Fruit fly (Drosophila melanogaster) whole organism, embryonic: Measurements from ENCODE around the gene mbc.

Experiments
- Atf3 ChIP-seq: fragments of 200-800 bp; sonication (Bioruptor generic); optimal IDR thresholded peaks from 3 replicates; lab custom pipeline; 2016; ENCODE audit warnings: missing biosample characterization, missing genetic modification characterization
- B-H1 ChIP-seq: fragments of 200-800 bp; sonication (Bioruptor generic); IDR thresholded peaks from 3 replicates; pipeline ENCODE4 v1.3.6; 2022; ENCODE audit warnings: missing biosample characterization, missing genetic modification characterization
- BEAF-32 ChIP-seq: fragments of 200-800 bp; sonication (Bioruptor generic); optimal IDR thresholded peaks from 3 replicates; lab custom pipeline; 2017; ENCODE audit warnings: missing biosample characterization, missing genetic modification characterization, mild to moderate bottlenecking, moderate library complexity, missing genetic modification reagents
- CG10267 ChIP-seq: fragments of 200-800 bp; sonication (Bioruptor generic); optimal IDR thresholded peaks from 2 replicates; lab custom pipeline; 2018; ENCODE audit warnings: missing biosample characterization, mild to moderate bottlenecking, missing genetic modification characterization, moderate library complexity
- CG10565 ChIP-seq: fragments of 200-800 bp; sonication (Bioruptor generic); optimal IDR thresholded peaks from 3 replicates; lab custom pipeline; 2016; ENCODE audit warnings: missing biosample characterization, mild to moderate bottlenecking, missing genetic modification characterization
- CG11723 ChIP-seq: fragments of 200-800 bp; sonication (Bioruptor generic); optimal IDR thresholded peaks from 2 replicates; lab custom pipeline; 2017; ENCODE audit warnings: missing biosample characterization, mild to moderate bottlenecking, missing genetic modification characterization
- CG1233 ChIP-seq: fragments of 200-800 bp; sonication (Bioruptor generic); optimal IDR thresholded peaks from 4 replicates; lab custom pipeline; 2018; ENCODE audit warnings: missing biosample characterization, mild to moderate bottlenecking, missing genetic modification characterization
- CG13624 ChIP-seq: fragments of 200-800 bp; sonication (Bioruptor generic); optimal IDR thresholded peaks from 2 replicates; lab custom pipeline; 2016; ENCODE audit warnings: missing biosample characterization, missing genetic modification characterization
- CG15011 ChIP-seq: fragments of 200-800 bp; sonication (Bioruptor generic); optimal IDR thresholded peaks from 3 replicates; lab custom pipeline; 2018; ENCODE audit warnings: missing biosample characterization, mild to moderate bottlenecking, missing genetic modification characterization
- CG1529 ChIP-seq: fragments of 200-800 bp; sonication (Bioruptor generic); optimal IDR thresholded peaks from 3 replicates; lab custom pipeline; 2018; ENCODE audit warnings: missing biosample characterization, missing genetic modification characterization
- CG16779 ChIP-seq: fragments of 200-800 bp; sonication (Bioruptor generic); IDR thresholded peaks from 2 replicates; pipeline ENCODE4 v1.3.6; 2022; ENCODE audit warnings: missing biosample characterization, missing genetic modification characterization
- CG16815 ChIP-seq: fragments of 200-800 bp; sonication (Bioruptor generic); optimal IDR thresholded peaks from 3 replicates; lab custom pipeline; 2017; ENCODE audit warnings: missing biosample characterization, mild to moderate bottlenecking, missing genetic modification characterization
- CG18476 ChIP-seq: fragments of 200-800 bp; sonication (Bioruptor generic); optimal IDR thresholded peaks from 2 replicates; lab custom pipeline; 2016; ENCODE audit warnings: missing biosample characterization, mild to moderate bottlenecking, missing genetic modification characterization
- CG2120 ChIP-seq: fragments of 200-800 bp; sonication (Bioruptor generic); optimal IDR thresholded peaks from 3 replicates; lab custom pipeline; 2016; ENCODE audit warnings: missing biosample characterization, missing genetic modification characterization
- CG31388 ChIP-seq: fragments of 200-800 bp; sonication (Bioruptor generic); optimal IDR thresholded peaks from 2 replicates; lab custom pipeline; 2016; ENCODE audit warnings: missing biosample characterization, missing genetic modification characterization
- CG3163 ChIP-seq: fragments of 200-800 bp; sonication (Bioruptor generic); optimal IDR thresholded peaks from 3 replicates; lab custom pipeline; 2016; ENCODE audit warnings: missing biosample characterization, missing genetic modification characterization
- CG4617 ChIP-seq: fragments of 200-800 bp; sonication (Bioruptor generic); optimal IDR thresholded peaks from 3 replicates; lab custom pipeline; 2016; ENCODE audit warnings: missing biosample characterization, missing genetic modification characterization, borderline replicate concordance
- CG5180 ChIP-seq: fragments of 200-800 bp; sonication (Bioruptor generic); optimal IDR thresholded peaks from 3 replicates; lab custom pipeline; 2017; ENCODE audit warnings: missing biosample characterization, missing genetic modification characterization, mild to moderate bottlenecking, moderate library complexity, missing genetic modification reagents
- CG5245 ChIP-seq: fragments of 200-800 bp; sonication (Bioruptor generic); optimal IDR thresholded peaks from 3 replicates; lab custom pipeline; 2016; ENCODE audit warnings: missing biosample characterization, missing genetic modification characterization
- CG6854 ChIP-seq: fragments of 200-800 bp; sonication (Bioruptor generic); optimal IDR thresholded peaks from 3 replicates; lab custom pipeline; 2017; ENCODE audit warnings: missing biosample characterization, mild to moderate bottlenecking, missing genetic modification characterization
- Dek ChIP-seq: fragments of 200-800 bp; sonication (Bioruptor generic); optimal IDR thresholded peaks from 3 replicates; lab custom pipeline; 2019; ENCODE audit warnings: missing biosample characterization, mild to moderate bottlenecking, missing genetic modification characterization, moderate library complexity
- H2.0 ChIP-seq: fragments of 200-800 bp; sonication (Bioruptor generic); IDR thresholded peaks from 2 replicates; pipeline ENCODE4 v1.3.6; 2022; ENCODE audit warnings: missing biosample characterization, missing genetic modification characterization
- HLHmδ ChIP-seq: fragments of 200-800 bp; sonication (Bioruptor generic); optimal IDR thresholded peaks from 2 replicates; lab custom pipeline; 2018; ENCODE audit warnings: missing biosample characterization, mild to moderate bottlenecking, missing genetic modification characterization, moderate library complexity
- HmgD ChIP-seq: fragments of 200-800 bp; sonication (Bioruptor generic); optimal IDR thresholded peaks from 3 replicates; lab custom pipeline; 2016; ENCODE audit warnings: missing biosample characterization, missing genetic modification characterization
- Hr3 ChIP-seq: fragments of 200-800 bp; sonication (Bioruptor generic); optimal IDR thresholded peaks from 3 replicates; lab custom pipeline; 2016; ENCODE audit warnings: missing biosample characterization, missing genetic modification characterization
- Max ChIP-seq: fragments of 200-800 bp; sonication (Bioruptor generic); optimal IDR thresholded peaks from 2 replicates; lab custom pipeline; 2016; ENCODE audit warnings: missing biosample characterization, mild to moderate bottlenecking, missing genetic modification characterization
- Meics ChIP-seq: fragments of 200-800 bp; sonication (Bioruptor generic); optimal IDR thresholded peaks from 2 replicates; lab custom pipeline; 2017; ENCODE audit warnings: missing biosample characterization, mild to moderate bottlenecking, missing genetic modification characterization
- Mrtf ChIP-seq: fragments of 200-800 bp; sonication (Bioruptor generic); IDR thresholded peaks from 3 replicates; pipeline ENCODE4 v1.3.6; 2022; ENCODE audit warnings: missing biosample characterization, missing genetic modification characterization
- Oaz ChIP-seq: fragments of 200-800 bp; sonication (Bioruptor generic); IDR thresholded peaks from 2 replicates; pipeline ENCODE4 v1.3.6; 2022; ENCODE audit warnings: missing biosample characterization, missing genetic modification characterization
- Pdp1 ChIP-seq, 2 experiments: fragments of 200-800 bp; sonication (Bioruptor generic); optimal IDR thresholded peaks; 3 replicates each; lab custom pipeline; 2016; ENCODE audit warnings: missing biosample characterization in 2 of 2, missing genetic modification characterization in 2 of 2, mild to moderate bottlenecking in 1 of 2, moderate library complexity in 1 of 2
- Sin3A ChIP-seq: fragments of >200 bp; optimal IDR thresholded peaks from 2 replicates; lab custom pipeline; 2018
- Sry-β ChIP-seq: fragments of 200-800 bp; sonication (Bioruptor generic); optimal IDR thresholded peaks from 2 replicates; lab custom pipeline; 2018; ENCODE audit warnings: missing biosample characterization, mild to moderate bottlenecking, missing genetic modification characterization, moderate library complexity
- Stat92E ChIP-seq, 3 experiments: fragments of >200 bp in 2 of 3; fragments of 200-800 bp in 1 of 3; sonication (Bioruptor generic) in 1 of 3; optimal IDR thresholded peaks; 2 replicates each; lab custom pipeline; 2017 to 2019; ENCODE audit warnings: missing biosample characterization in 3 of 3, missing genetic modification characterization in 3 of 3, mild to moderate bottlenecking in 1 of 3, moderate library complexity in 1 of 3
- cg ChIP-seq: fragments of 200-800 bp; sonication (Bioruptor generic); optimal IDR thresholded peaks from 3 replicates; lab custom pipeline; 2019; ENCODE audit warnings: missing biosample characterization, mild to moderate bottlenecking, missing genetic modification characterization, moderate library complexity
- chm ChIP-seq: fragments of 200-800 bp; sonication (Bioruptor generic); IDR thresholded peaks from 2 replicates; pipeline ENCODE4 v1.3.6; 2022; ENCODE audit warnings: missing biosample characterization, missing genetic modification characterization
- da ChIP-seq: fragments of 200-800 bp; sonication (Bioruptor generic); optimal IDR thresholded peaks from 2 replicates; lab custom pipeline; 2016; ENCODE audit warnings: missing biosample characterization, missing genetic modification characterization
- dan ChIP-seq: fragments of 200-800 bp; sonication (Bioruptor generic); IDR thresholded peaks from 2 replicates; pipeline ENCODE4 v1.3.6; 2022; ENCODE audit warnings: missing biosample characterization, missing genetic modification characterization
- dpn ChIP-seq, 2 experiments: fragments of 200-800 bp; sonication (Bioruptor generic); optimal IDR thresholded peaks; 3 replicates each; lab custom pipeline; 2016; ENCODE audit warnings: missing biosample characterization in 2 of 2, missing genetic modification characterization in 2 of 2
- ewg ChIP-seq: fragments of 200-800 bp; sonication (Bioruptor generic); optimal IDR thresholded peaks from 3 replicates; lab custom pipeline; 2017; ENCODE audit warnings: mild to moderate bottlenecking, missing biosample characterization, missing genetic modification reagents, missing genetic modification characterization
- hbn ChIP-seq: fragments of 200-800 bp; sonication (Bioruptor generic); IDR thresholded peaks from 2 replicates; pipeline ENCODE4 v1.3.6; 2022; ENCODE audit warnings: missing biosample characterization, missing genetic modification characterization; ENCODE audit not compliant: partially characterized antibody
- jing ChIP-seq: fragments of 200-800 bp; sonication (Bioruptor generic); optimal IDR thresholded peaks from 2 replicates; lab custom pipeline; 2018; ENCODE audit warnings: missing biosample characterization, mild to moderate bottlenecking, missing genetic modification characterization
- kay ChIP-seq: fragments of 200-800 bp; sonication (Bioruptor generic); optimal IDR thresholded peaks from 2 replicates; lab custom pipeline; 2016; ENCODE audit warnings: missing biosample characterization, missing genetic modification characterization
- pb ChIP-seq: fragments of 200-800 bp; sonication (Bioruptor generic); optimal IDR thresholded peaks from 3 replicates; lab custom pipeline; 2016; ENCODE audit warnings: missing biosample characterization, missing genetic modification characterization
- peb ChIP-seq: fragments of 200-800 bp; sonication (Bioruptor generic); IDR thresholded peaks from 2 replicates; pipeline ENCODE4 v1.3.6; 2022; ENCODE audit warnings: missing biosample characterization, missing genetic modification characterization
- ro ChIP-seq: fragments of 200-800 bp; sonication (Bioruptor generic); IDR thresholded peaks from 2 replicates; pipeline ENCODE4 v1.3.6; 2022; ENCODE audit warnings: missing biosample characterization, missing genetic modification characterization
- sens ChIP-seq: fragments of 200-800 bp; sonication (Bioruptor generic); peaks from one replicate; lab custom pipeline; 2016; ENCODE audit warnings: missing biosample characterization, missing genetic modification characterization
- slbo ChIP-seq: fragments of 200-800 bp; sonication (Bioruptor generic); IDR thresholded peaks from 2 replicates; pipeline ENCODE4 v1.3.6; 2022; ENCODE audit warnings: missing biosample characterization, missing genetic modification characterization
- so ChIP-seq: fragments of 200-800 bp; sonication (Bioruptor generic); IDR thresholded peaks from 3 replicates; pipeline ENCODE4 v1.3.6; 2022; ENCODE audit warnings: missing biosample characterization, missing genetic modification characterization
- ttk ChIP-seq: fragments of 200-800 bp; sonication (Bioruptor generic); IDR thresholded peaks from 2 replicates; pipeline ENCODE4 v2.1.2; 2022; ENCODE audit warnings: missing biosample characterization, missing genetic modification characterization
- twi ChIP-seq: fragments of 200-800 bp; optimal IDR thresholded peaks from 2 replicates; lab custom pipeline; 2019; ENCODE audit warnings: missing biosample characterization, mild to moderate bottlenecking, missing genetic modification characterization, moderate library complexity
- wek ChIP-seq: fragments of 200-800 bp; sonication (Bioruptor generic); optimal IDR thresholded peaks from 3 replicates; lab custom pipeline; 2018; ENCODE audit warnings: missing biosample characterization, mild to moderate bottlenecking, missing genetic modification characterization, moderate library complexity
- zfh2 ChIP-seq: fragments of 200-800 bp; sonication (Bioruptor generic); optimal IDR thresholded peaks from 2 replicates; lab custom pipeline; 2016; ENCODE audit warnings: missing biosample characterization, missing genetic modification characterization

mbc gene

dm6 chr3R:23752728-23753127 is 28.8 kb upstream of the mbc start, which contains the start of the genes RanBP3 and Rpt5 (continued):
- peak; percentile 62 to 78 for TF ChIP-seq dpn (GFP tag; optimal IDR thresholded peaks at IDR 0.05; lab: Kevin White, UChicago)
- no peak for TF ChIP-seq CG15011 (GFP tag; lab: Kevin White, UChicago)
- TF ChIP-seq CG16779 (GFP tag; lab: Robert Waterston, UW): no peak
- peak; percentile 98 for TF ChIP-seq CG10267 (tag; lab: Kevin White, UChicago)
- TF ChIP-seq slbo (GFP tag; lab: Robert Waterston, UW): peak; percentile 83
- TF ChIP-seq CG11723 (GFP tag; lab: Kevin White, UChicago): no peak
- no peak for TF ChIP-seq Atf3 (GFP tag; lab: Kevin White, UChicago)
- TF ChIP-seq Max (GFP tag; lab: Kevin White, UChicago): peak; percentile 27
- TF ChIP-seq CG16815 (GFP tag; lab: Kevin White, UChicago): no peak
- TF ChIP-seq Sin3A: peak; percentile 69
- peak; percentile 84 for TF ChIP-seq sens (GFP tag; lab: Kevin White, UChicago)
- TF ChIP-seq CG4617 (GFP tag; lab: Kevin White, UChicago): peak; percentile 96
- TF ChIP-seq CG31388 (GFP tag; lab: Kevin White, UChicago): no peak
- TF ChIP-seq HLHmδ (GFP tag; lab: Kevin White, UChicago): no peak
- no peak for TF ChIP-seq cg (GFP tag; lab: Kevin White, UChicago)
- no peak for TF ChIP-seq wek (GFP tag; lab: Kevin White, UChicago)
- TF ChIP-seq pb (GFP tag; lab: Kevin White, UChicago): peak; percentile 36
- peak; percentile 72 for TF ChIP-seq zfh2 (GFP tag; lab: Kevin White, UChicago)
- TF ChIP-seq CG2120 (GFP tag; lab: Kevin White, UChicago): peak; percentile 84
- no peak for TF ChIP-seq Meics (GFP tag; lab: Kevin White, UChicago)
- peak; percentile 16 for TF ChIP-seq da
- TF ChIP-seq Pdp1 (GFP tag; optimal IDR thresholded peaks at IDR 0.05; lab: Kevin White, UChicago): peak; percentile 45 to 68
- TF ChIP-seq HmgD (GFP tag; lab: Kevin White, UChicago): peak; percentile 55
- no peak for TF ChIP-seq so (GFP tag; lab: Robert Waterston, UW)
- TF ChIP-seq H2.0 (GFP tag; lab: Robert Waterston, UW): no peak
- TF ChIP-seq ro (GFP tag; lab: Robert Waterston, UW): no peak
- peak; percentile 19 for TF ChIP-seq Hr3 (GFP tag; lab: Kevin White, UChicago)
- no peak for TF ChIP-seq jing (GFP tag; lab: Kevin White, UChicago)
- TF ChIP-seq B-H1: no peak
- no peak for TF ChIP-seq dan
- TF ChIP-seq CG5245 (GFP tag; lab: Kevin White, UChicago): peak; percentile 7
- TF ChIP-seq CG13624 (GFP tag; lab: Kevin White, UChicago): peak; percentile 70
- TF ChIP-seq CG3163 (GFP tag; lab: Kevin White, UChicago): peak; percentile 63
- TF ChIP-seq CG10565: no peak
- peak; percentile 80 for TF ChIP-seq hbn (GFP tag; lab: Robert Waterston, UW)
- 0 out of 2 replicates have a peak, but pooled peaks have one; percentile 33 for TF ChIP-seq peb
- no peak for TF ChIP-seq CG5180
- no peak for TF ChIP-seq Sry-β (GFP tag; lab: Kevin White, UChicago)
- TF ChIP-seq CG1233 (GFP tag; lab: Kevin White, UChicago): peak; percentile 27
- TF ChIP-seq ttk: no peak; the same call in 1 of the 2 replicates
- no peak for TF ChIP-seq ewg (GFP tag; lab: Kevin White, UChicago)
- no peak for TF ChIP-seq CG6854 (GFP tag; lab: Kevin White, UChicago)
- no peak for TF ChIP-seq CG18476 (GFP tag; lab: Kevin White, UChicago)
- TF ChIP-seq Oaz (GFP tag; lab: Robert Waterston, UW): no peak
- peak; percentile 42 for TF ChIP-seq kay (GFP tag; lab: Kevin White, UChicago)
- TF ChIP-seq Mrtf (GFP tag; lab: Robert Waterston, UW): no peak
- TF ChIP-seq chm (GFP tag; lab: Robert Waterston, UW): peak; percentile 30; the same call in 1 of the 2 replicates
- TF ChIP-seq twi: no peak
- TF ChIP-seq CG1529 (GFP tag; lab: Kevin White, UChicago): no peak
- TF ChIP-seq Stat92E (GFP tag; optimal IDR thresholded peaks at IDR 0.05; lab: Kevin White, UChicago): peak in 1 of 3 experiments; percentile 2
- TF ChIP-seq BEAF-32 (GFP tag; lab: Kevin White, UChicago): peak; percentile 82
- no peak for TF ChIP-seq Dek (tag; lab: Kevin White, UChicago)
